Fruit fly (Drosophila melanogaster) whole organism, pupa: Measurements from ENCODE around the gene Gk1.

Experiments
- CG13204 ChIP-seq: fragments of 200-800 bp; sonication (Bioruptor generic); optimal IDR thresholded peaks from 2 replicates; lab custom pipeline; 2018; ENCODE audit warnings: missing biosample characterization, mild to moderate bottlenecking, missing genetic modification characterization, moderate library complexity
- CG14655 ChIP-seq: fragments of 200-800 bp; sonication (Bioruptor generic); optimal IDR thresholded peaks from 3 replicates; lab custom pipeline; 2017; ENCODE audit warnings: mild to moderate bottlenecking, missing biosample characterization, missing genetic modification reagents, missing genetic modification characterization
- CG15710 ChIP-seq: fragments of 200-800 bp; sonication (Bioruptor generic); optimal IDR thresholded peaks from 2 replicates; lab custom pipeline; 2018; ENCODE audit warnings: missing biosample characterization, mild to moderate bottlenecking, missing genetic modification characterization, moderate library complexity
- CG17806 ChIP-seq: fragments of 200-800 bp; sonication (Bioruptor generic); optimal IDR thresholded peaks from 2 replicates; lab custom pipeline; 2018; ENCODE audit warnings: missing biosample characterization, mild to moderate bottlenecking, missing genetic modification characterization, moderate library complexity
- CG32121 ChIP-seq: fragments of 200-800 bp; sonication (Bioruptor generic); IDR thresholded peaks from 2 replicates; pipeline ENCODE4 v1.3.6; 2022; ENCODE audit warnings: missing biosample characterization, missing genetic modification characterization
- CG34367 ChIP-seq: fragments of 200-800 bp; sonication (Bioruptor generic); optimal IDR thresholded peaks from 2 replicates; lab custom pipeline; 2018; ENCODE audit warnings: missing biosample characterization, mild to moderate bottlenecking, missing genetic modification characterization
- CG8301 ChIP-seq: fragments of 200-800 bp; sonication (Bioruptor generic); optimal IDR thresholded peaks from 2 replicates; lab custom pipeline; 2018; ENCODE audit warnings: missing biosample characterization, mild to moderate bottlenecking, missing genetic modification characterization
- D1 ChIP-seq: fragments of 200-800 bp; sonication (Bioruptor generic); optimal IDR thresholded peaks from 2 replicates; lab custom pipeline; 2018; ENCODE audit warnings: missing biosample characterization, mild to moderate bottlenecking, missing genetic modification characterization, moderate library complexity
- EcR ChIP-seq: fragments of 200-800 bp; sonication (Bioruptor generic); optimal IDR thresholded peaks from 3 replicates; lab custom pipeline; 2019; ENCODE audit warnings: missing biosample characterization, missing genetic modification characterization, mild to moderate bottlenecking, moderate library complexity, missing genetic modification reagents
- Ets98B ChIP-seq: fragments of 200-800 bp; sonication (Bioruptor generic); IDR thresholded peaks from 2 replicates; pipeline ENCODE4 v1.3.6; 2022; ENCODE audit warnings: missing biosample characterization, missing genetic modification characterization
- Pif1A ChIP-seq: fragments of 200-800 bp; sonication (Bioruptor generic); optimal IDR thresholded peaks from 3 replicates; lab custom pipeline; 2016; ENCODE audit warnings: missing biosample characterization, missing genetic modification characterization
- Pif1B ChIP-seq: fragments of 200-800 bp; sonication (Bioruptor generic); optimal IDR thresholded peaks from 3 replicates; lab custom pipeline; 2016; ENCODE audit warnings: missing biosample characterization, missing genetic modification characterization
- gl ChIP-seq: fragments of 200-800 bp; sonication (Bioruptor generic); optimal IDR thresholded peaks from 2 replicates; lab custom pipeline; 2018; ENCODE audit warnings: missing biosample characterization, mild to moderate bottlenecking, missing genetic modification characterization

- TF ChIP-seq D1 (tag; lab: Kevin White, UChicago) = no peak
- no peak for TF ChIP-seq EcR (GFP tag; lab: Kevin White, UChicago)
- TF ChIP-seq Pif1B = no peak
- no peak for TF ChIP-seq CG14655 (GFP tag; lab: Kevin White, UChicago)
- no peak for TF ChIP-seq CG17806 (tag; lab: Kevin White, UChicago)
- no peak for TF ChIP-seq gl (tag; lab: Kevin White, UChicago)
- TF ChIP-seq Pif1A (GFP tag; lab: Kevin White, UChicago) = no peak
- no peak for TF ChIP-seq CG32121 (GFP tag; lab: Robert Waterston, UW)
- no peak for TF ChIP-seq CG34367 (tag; lab: Kevin White, UChicago)
- TF ChIP-seq CG13204 (GFP tag; lab: Kevin White, UChicago) = no peak
- no peak for TF ChIP-seq Ets98B
- no peak for TF ChIP-seq CG15710
- TF ChIP-seq CG8301 = no peak
Measured at dm6 chr3L:231504-231903, 25.9 kb upstream of the Gk1 start, which contains the start of gene CG42846.
